Fruit fly (Drosophila melanogaster): ENCODE measurements around the gene slo.

- TF ChIP-seq psq (optimal IDR thresholded peaks at IDR 0.05) (no peak), Dll (optimal IDR thresholded peaks at IDR 0.05) (no peak), usp (GFP tag; optimal IDR thresholded peaks at IDR 0.05) (no peak)
Observed at dm6 chr3R:24671662-24672061, 9.4 kb downstream of the slo start.
